Fruit fly (Drosophila melanogaster): Measurements from ENCODE around the gene spel1.

- TF ChIP-seq h (optimal IDR thresholded peaks at IDR 0.05) (no peak), psq (optimal IDR thresholded peaks at IDR 0.05) (no peak), ttk (optimal IDR thresholded peaks at IDR 0.05) (no peak)
Observed at dm6 chr2L:14395065-14395439, 33.2 kb downstream of the spel1 start.

Data from Kc167 (cell line).